Worm (Caenorhabditis elegans) whole organism, L3 larva: ENCODE results near the gene srw-7.

ENCODE experiments used
- ceh-28 ChIP-seq: fragments of 150-350 bp; optimal IDR thresholded peaks from 2 replicates; lab custom pipeline; 2014; ENCODE audit warnings: missing biosample characterization, missing genetic modification reagents, missing genetic modification characterization
- elt-1 ChIP-seq: fragments of 150-350 bp; optimal IDR thresholded peaks from 2 replicates; lab custom pipeline; 2014; ENCODE audit warnings: missing biosample characterization, missing genetic modification characterization
- fkh-2 ChIP-seq: fragments of 150-350 bp; optimal IDR thresholded peaks from 2 replicates; lab custom pipeline; 2014; ENCODE audit warnings: missing biosample characterization, missing genetic modification reagents, missing genetic modification characterization
- fos-1 ChIP-seq: fragments of 150-350 bp; optimal IDR thresholded peaks from 2 replicates; lab custom pipeline; 2014; ENCODE audit warnings: missing biosample characterization, missing genetic modification characterization
- mml-1 ChIP-seq: fragments of 150-350 bp; sonication (generic microtip); optimal IDR thresholded peaks from 3 replicates; lab custom pipeline; 2014; ENCODE audit warnings: missing biosample characterization, missing genetic modification characterization
- nhr-11 ChIP-seq: fragments of 150-350 bp; optimal IDR thresholded peaks from 2 replicates; lab custom pipeline; 2014; ENCODE audit warnings: missing biosample characterization, missing genetic modification characterization
- nhr-67 ChIP-seq: fragments of 150-350 bp; optimal IDR thresholded peaks from 2 replicates; lab custom pipeline; 2014; ENCODE audit warnings: missing biosample characterization, missing genetic modification characterization
- tbx-2 ChIP-seq: sonication (generic microtip); optimal IDR thresholded peaks from 2 replicates; lab custom pipeline; 2016; ENCODE audit warnings: mild to moderate bottlenecking, missing genetic modification characterization, missing compliant biosample characterization
- ztf-11 ChIP-seq: fragments of 150-350 bp; optimal IDR thresholded peaks from 2 replicates; lab custom pipeline; 2014; ENCODE audit warnings: missing biosample characterization, missing genetic modification characterization

ce11 chrV:3759419-3759915 lies 46.6 kb upstream of the srw-7 start, which contains the start of gene chk-1:
- TF ChIP-seq tbx-2 (tag; lab: Kevin White, UChicago) (no peak), mml-1 (tag; lab: Kevin White, UChicago) (no peak), elt-1 (no peak), nhr-11 (tag; lab: Kevin White, UChicago) (no peak), ztf-11 (no peak), fos-1 (tag; lab: Kevin White, UChicago) (no peak), nhr-67 (tag; lab: Kevin White, UChicago) (no peak), ceh-28 (tag; lab: Kevin White, UChicago) (no peak), fkh-2 (no peak)
